Fruit fly (Drosophila melanogaster): ENCODE data around the gene Cyp313b1.

Cyp313b1 gene

dm6 chr3R:8680611-8681010, 35.2 kb upstream of the Cyp313b1 start:
- TF ChIP-seq Dif (GFP tag; optimal IDR thresholded peaks at IDR 0.05; ENCODE audit: partially characterized antibody) = no peak
- TF ChIP-seq Myc (optimal IDR thresholded peaks at IDR 0.05) = no peak
- no peak for TF ChIP-seq fru (GFP tag; optimal IDR thresholded peaks at IDR 0.05)
- no peak for TF ChIP-seq psq (GFP tag; optimal IDR thresholded peaks at IDR 0.05)
- TF ChIP-seq N (GFP tag; optimal IDR thresholded peaks at IDR 0.05) = no peak
- TF ChIP-seq tai (GFP tag; optimal IDR thresholded peaks at IDR 0.05) = no peak
- TF ChIP-seq lola (GFP tag; optimal IDR thresholded peaks at IDR 0.05) = no peak
- no peak for TF ChIP-seq Hr83 (GFP tag; optimal IDR thresholded peaks at IDR 0.05; ENCODE audit: poor library complexity, severe bottlenecking)
- no peak for TF ChIP-seq Jra (GFP tag; optimal IDR thresholded peaks at IDR 0.05)
- no peak for TF ChIP-seq sage (GFP tag; optimal IDR thresholded peaks at IDR 0.05)
- TF ChIP-seq Mio (GFP tag; optimal IDR thresholded peaks at IDR 0.05) = no peak
- no peak for TF ChIP-seq sv (GFP tag; optimal IDR thresholded peaks at IDR 0.05)

dm6 chr3R:8679934-8680333, 34.5 kb upstream of the Cyp313b1 start, which contains the start of gene CG33325:
CG33325 (minus strand) TSS chr3R:8680034.
- TF ChIP-seq brk (GFP tag; optimal IDR thresholded peaks at IDR 0.05) (no peak), sage (GFP tag; optimal IDR thresholded peaks at IDR 0.05) (no peak), N (GFP tag; optimal IDR thresholded peaks at IDR 0.05) (no peak), OdsH (GFP tag; optimal IDR thresholded peaks at IDR 0.05) (no peak), rgr (GFP tag; optimal IDR thresholded peaks at IDR 0.05) (no peak), GATAd (GFP tag; optimal IDR thresholded peaks at IDR 0.05) (no peak), CG9705 (GFP tag; optimal IDR thresholded peaks at IDR 0.05) (no peak), jim (GFP tag; optimal IDR thresholded peaks at IDR 0.05) (no peak)

- TF ChIP-seq h (GFP tag; optimal IDR thresholded peaks at IDR 0.05) (peak; percentile 86), foxo (GFP tag; optimal IDR thresholded peaks at IDR 0.05) (peak in 1 of 2 experiments; percentile 83), Myc (optimal IDR thresholded peaks at IDR 0.05) (peak; percentile 24), GATAd (GFP tag; optimal IDR thresholded peaks at IDR 0.05) (no peak), ey (GFP tag; optimal IDR thresholded peaks at IDR 0.05) (peak; percentile 74), psq (GFP tag; optimal IDR thresholded peaks at IDR 0.05) (peak; percentile 70), Hnf4 (GFP tag; optimal IDR thresholded peaks at IDR 0.05) (no peak), woc (GFP tag; optimal IDR thresholded peaks at IDR 0.05) (peak; percentile 95), sv (GFP tag; optimal IDR thresholded peaks at IDR 0.05) (peak; percentile 72), Rel (GFP tag; optimal IDR thresholded peaks at IDR 0.05) (no peak), Rel (tag; optimal IDR thresholded peaks at IDR 0.05) (peak; percentile 48), br (GFP tag; optimal IDR thresholded peaks at IDR 0.05) (peak; percentile 76), dsf (GFP tag; optimal IDR thresholded peaks at IDR 0.05; ENCODE audit: borderline replicate concordance) (peak; percentile 79), Vsx2 (GFP tag; optimal IDR thresholded peaks at IDR 0.05; ENCODE audit: partially characterized antibody) (no peak), rgr (GFP tag; optimal IDR thresholded peaks at IDR 0.05) (peak; percentile 82), Hr83 (GFP tag; optimal IDR thresholded peaks at IDR 0.05; ENCODE audit: poor library complexity, severe bottlenecking) (peak; percentile 47), usp (GFP tag; optimal IDR thresholded peaks at IDR 0.05) (no peak), sage (GFP tag; optimal IDR thresholded peaks at IDR 0.05) (peak; percentile 73), Hr78 (GFP tag; optimal IDR thresholded peaks at IDR 0.05) (no peak), HLH106 (tag; optimal IDR thresholded peaks at IDR 0.05) (peak; percentile 85), CG9705 (GFP tag; optimal IDR thresholded peaks at IDR 0.05) (peak; percentile 80), jim (GFP tag; optimal IDR thresholded peaks at IDR 0.05) (no peak), Jra (GFP tag; optimal IDR thresholded peaks at IDR 0.05) (no peak), tai (GFP tag; optimal IDR thresholded peaks at IDR 0.05) (no peak), Sp1 (GFP tag; optimal IDR thresholded peaks at IDR 0.05) (peak; percentile 74), CG32264 (GFP tag; optimal IDR thresholded peaks at IDR 0.05) (peak; percentile 49), dmrt93B (GFP tag; optimal IDR thresholded peaks at IDR 0.05) (peak; percentile 74), Dif (GFP tag; optimal IDR thresholded peaks at IDR 0.05; ENCODE audit: partially characterized antibody) (no peak), fru (GFP tag; optimal IDR thresholded peaks at IDR 0.05) (peak; percentile 82), CrebA (GFP tag; optimal IDR thresholded peaks at IDR 0.05; ENCODE audit: borderline replicate concordance) (no peak), OdsH (GFP tag; optimal IDR thresholded peaks at IDR 0.05) (peak; percentile 79), pan (optimal IDR thresholded peaks at IDR 0.05) (no peak)
Observed at dm6 chr3R:8676560-8677000, 31.1 kb upstream of the Cyp313b1 start, which contains the start of the genes Unc50, CG11755 and CG8043. Unc50 (minus strand) TSS chr3R:8676613. CG11755 (plus strand) TSS chr3R:8676915. CG8043 (plus strand) TSS chr3R:8676915.
